Worm (Caenorhabditis elegans) whole organism, midembryonic: Measurements from ENCODE around the gene srbc-17.
"Not testable (repeated sequence)": the region's sequence is repeated elsewhere in the genome, so short reads cannot be mapped to it uniquely, and the experiment has no call there.

Source experiments
- T22C8.4 ChIP-seq: fragments of 200-800 bp; sonication (Bioruptor generic); IDR thresholded peaks from 2 replicates; pipeline ENCODE4 v1.3.6; 2022; ENCODE audit warnings: missing genetic modification characterization, missing compliant biosample characterization
- cog-1 ChIP-seq: sonication (generic microtip); optimal IDR thresholded peaks from 2 replicates; lab custom pipeline; 2016; ENCODE audit warnings: missing genetic modification characterization, missing compliant biosample characterization
- flt-1 ChIP-seq: fragments of 200-800 bp; sonication (Bioruptor generic); IDR thresholded peaks from 2 replicates; pipeline ENCODE4 v1.3.6; 2022; ENCODE audit warnings: missing genetic modification characterization, missing compliant biosample characterization
- klf-2 ChIP-seq: fragments of 200-800 bp; sonication (Bioruptor generic); conservative IDR thresholded peaks from 2 replicates; pipeline ENCODE4 v1.3.6; 2022; ENCODE audit warnings: missing genetic modification reagents, missing genetic modification characterization, missing compliant biosample characterization
- med-1 ChIP-seq: sonication (generic microtip); optimal IDR thresholded peaks from 2 replicates; lab custom pipeline; 2017; ENCODE audit warnings: missing genetic modification characterization, mild to moderate bottlenecking, missing compliant biosample characterization, antibody characterized with exemption, missing genetic modification reagents; ENCODE audit not compliant: insufficient read depth
- ref-1 ChIP-seq: fragments of 200-800 bp; sonication (Bioruptor generic); conservative IDR thresholded peaks from 2 replicates; pipeline ENCODE4 v1.3.6; 2022; ENCODE audit warnings: missing genetic modification reagents, missing genetic modification characterization, missing compliant biosample characterization
- tab-1 ChIP-seq: fragments of 200-800 bp; sonication (Bioruptor generic); IDR thresholded peaks from 2 replicates; pipeline ENCODE4 v1.3.6; 2022; ENCODE audit warnings: missing genetic modification characterization, missing compliant biosample characterization
- ztf-23 ChIP-seq: fragments of 200-800 bp; sonication (Bioruptor generic); IDR thresholded peaks from 2 replicates; pipeline ENCODE4 v1.3.6; 2022; ENCODE audit warnings: missing genetic modification reagents, missing genetic modification characterization, missing compliant biosample characterization
- ztf-29 ChIP-seq: fragments of 200-800 bp; sonication (Bioruptor generic); IDR thresholded peaks from 2 replicates; pipeline ENCODE4 v1.3.6; 2022; ENCODE audit warnings: missing genetic modification reagents, missing genetic modification characterization, missing compliant biosample characterization

Gene srbc-17

DNA sequence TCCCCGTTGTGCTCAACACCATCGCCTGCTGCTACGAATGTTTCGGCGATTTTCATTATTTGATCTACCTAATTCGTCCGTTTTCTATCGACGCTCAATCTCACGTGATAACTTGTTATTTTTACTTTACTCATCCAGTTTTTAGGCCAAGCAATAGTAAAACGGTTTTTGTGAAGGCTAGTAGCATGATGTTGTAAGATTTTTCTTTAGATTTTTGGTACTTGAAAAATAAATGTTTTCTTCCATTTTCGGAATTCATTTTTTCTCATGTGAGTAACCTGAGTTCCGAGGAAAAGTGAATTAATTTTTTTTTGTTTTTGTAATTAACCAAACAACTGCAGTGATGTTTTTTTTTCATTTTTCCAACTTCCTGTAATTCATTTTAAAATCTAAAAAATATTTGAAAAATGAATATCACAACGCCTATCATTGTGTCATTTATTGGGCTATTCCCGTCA is at the start of gene srbc-17:
Gene srbc-17 (plus strand): TSS at position 408 of the 458 bp plus-strand sequence.
- TF ChIP-seq med-1 (GFP tag; lab: Kevin White, UChicago) = no peak
- TF ChIP-seq cog-1 (tag; lab: Kevin White, UChicago) = no peak
- no peak for TF ChIP-seq klf-2 (GFP tag; lab: Robert Waterston, UW)
- no peak for TF ChIP-seq T22C8.4 (GFP tag; lab: Robert Waterston, UW)
- TF ChIP-seq tab-1 (GFP tag; lab: Robert Waterston, UW) = no peak
- no peak for TF ChIP-seq ztf-23
- no peak for TF ChIP-seq ref-1 (GFP tag; lab: Robert Waterston, UW)

DNA sequence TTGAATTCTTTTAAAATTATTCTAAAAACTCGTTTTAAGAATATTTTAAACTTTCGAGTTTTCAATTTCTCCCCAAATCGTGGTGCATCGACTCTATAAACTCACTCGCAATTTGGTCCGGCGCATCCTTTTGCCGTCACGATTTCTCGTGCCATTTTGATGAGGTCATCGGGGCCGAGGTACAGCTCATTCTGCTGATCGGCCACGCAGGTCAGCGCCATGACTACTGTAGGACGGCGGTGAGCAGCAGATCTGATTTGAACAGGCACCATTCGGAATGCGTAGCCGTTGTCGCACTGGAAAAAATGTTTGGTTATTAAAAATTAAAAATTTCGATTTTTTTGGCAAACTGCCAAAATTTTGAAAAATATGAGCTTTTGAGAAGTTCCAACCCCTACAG is 44.8 kb upstream of the srbc-17 start:
- TF ChIP-seq klf-2 (GFP tag; lab: Robert Waterston, UW) (no peak), ztf-23 (0 out of 2 replicates have a peak, but pooled peaks have one; percentile 17), T22C8.4 (GFP tag; lab: Robert Waterston, UW) (no peak)

DNA sequence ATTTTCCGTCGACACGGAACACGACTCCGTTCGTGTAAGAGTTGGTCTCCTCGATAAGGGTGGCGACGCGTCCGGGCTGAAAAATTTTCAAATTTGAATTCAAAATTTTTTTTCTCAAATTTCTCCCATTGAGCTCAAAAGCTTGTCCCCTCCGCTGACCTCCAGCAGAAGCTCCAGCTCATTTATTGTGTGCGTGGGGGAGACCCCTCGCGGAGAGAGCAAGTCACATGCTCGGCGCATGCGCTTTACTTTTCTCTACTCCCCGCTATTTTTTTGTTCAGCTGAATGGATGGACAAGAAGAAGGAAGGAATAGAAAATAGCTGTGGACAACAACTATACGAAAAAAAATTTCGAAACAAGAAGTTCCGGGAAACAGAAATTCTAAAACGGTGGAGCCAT is 44.0 kb upstream of the srbc-17 start:
- TF ChIP-seq tab-1 (GFP tag; lab: Robert Waterston, UW) (no peak), med-1 (GFP tag; lab: Kevin White, UChicago) (no peak), ztf-29 (GFP tag; lab: Robert Waterston, UW) (no peak), ref-1 (GFP tag; lab: Robert Waterston, UW) (no peak), klf-2 (GFP tag; lab: Robert Waterston, UW) (no peak), cog-1 (tag; lab: Kevin White, UChicago) (no peak), T22C8.4 (GFP tag; lab: Robert Waterston, UW) (no peak), ztf-23 (no peak), flt-1 (GFP tag; lab: Robert Waterston, UW) (no peak)

DNA sequence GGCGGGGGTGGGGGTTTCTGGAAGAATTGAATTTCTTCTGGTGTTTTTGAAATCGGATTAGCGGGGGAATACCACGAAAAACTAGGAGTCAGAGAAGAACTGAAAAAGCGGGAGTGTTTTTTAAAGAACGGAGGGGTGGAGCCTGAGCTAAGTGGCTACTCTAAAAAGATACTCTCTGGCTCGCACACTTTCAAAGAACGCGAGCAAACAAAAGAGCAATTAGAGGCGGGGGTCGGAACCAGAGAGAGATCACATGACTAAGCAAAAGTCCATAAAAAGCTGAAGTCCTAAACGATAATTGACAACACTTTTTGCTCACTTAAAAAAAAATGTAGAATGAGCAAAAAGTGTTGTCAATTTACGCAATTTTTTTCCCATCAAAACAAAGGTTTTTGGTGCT is 43.2 kb upstream of the srbc-17 start:
- TF ChIP-seq T22C8.4 (GFP tag; lab: Robert Waterston, UW) (no peak), flt-1 (GFP tag; lab: Robert Waterston, UW) (no peak), ref-1 (GFP tag; lab: Robert Waterston, UW) (no peak), klf-2 (GFP tag; lab: Robert Waterston, UW) (no peak), tab-1 (GFP tag; lab: Robert Waterston, UW) (no peak), ztf-29 (GFP tag; lab: Robert Waterston, UW) (no peak), med-1 (GFP tag; lab: Kevin White, UChicago) (no peak), ztf-23 (no peak), cog-1 (tag; lab: Kevin White, UChicago) (no peak)

DNA sequence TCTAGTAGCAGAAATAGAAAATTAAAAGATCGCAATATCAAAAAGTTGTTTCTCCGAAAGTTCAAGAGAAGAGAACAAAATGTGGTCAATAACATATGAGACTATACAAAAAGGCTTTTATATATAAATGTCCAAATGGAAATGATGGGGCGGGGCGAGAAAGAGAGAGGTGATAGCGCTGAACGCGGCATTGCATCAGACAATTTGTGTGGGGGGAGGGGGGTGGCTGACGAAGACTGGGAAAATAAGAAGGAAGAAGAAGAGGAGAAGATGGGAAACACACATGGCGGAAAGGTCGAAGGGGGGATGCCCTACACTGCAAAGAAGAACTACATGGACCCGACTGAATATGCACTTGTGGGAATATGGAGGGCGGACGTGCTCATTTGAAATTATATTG is 42.2 kb upstream of the srbc-17 start:
- TF ChIP-seq T22C8.4 (GFP tag; lab: Robert Waterston, UW) (no peak), ref-1 (GFP tag; lab: Robert Waterston, UW) (no peak), flt-1 (GFP tag; lab: Robert Waterston, UW) (no peak), ztf-23 (no peak), klf-2 (GFP tag; lab: Robert Waterston, UW) (no peak), cog-1 (tag; lab: Kevin White, UChicago) (no peak), tab-1 (GFP tag; lab: Robert Waterston, UW) (no peak), ztf-29 (GFP tag; lab: Robert Waterston, UW) (no peak), med-1 (GFP tag; lab: Kevin White, UChicago) (no peak)

DNA sequence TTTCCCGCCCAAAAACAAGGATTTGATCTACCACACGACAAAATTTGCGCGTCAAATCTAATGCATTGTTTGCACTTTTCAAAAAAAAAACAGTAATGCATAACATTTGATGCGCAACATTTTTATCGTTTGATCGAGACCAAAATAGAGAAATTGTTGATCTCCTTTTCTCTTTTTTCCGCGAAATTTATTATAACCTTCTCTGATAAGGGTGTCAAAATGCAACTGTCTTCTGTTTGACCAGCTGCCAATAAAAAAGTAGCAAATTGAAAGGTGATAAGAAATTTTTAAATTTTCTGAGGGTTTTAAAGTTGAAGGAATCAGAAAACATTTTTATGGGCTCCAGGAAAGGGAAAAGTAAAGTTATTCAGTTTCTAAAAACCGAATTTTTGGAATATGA is 40.5 kb upstream of the srbc-17 start:
- TF ChIP-seq klf-2 (GFP tag; lab: Robert Waterston, UW) (no peak), med-1 (GFP tag; lab: Kevin White, UChicago) (no peak), flt-1 (GFP tag; lab: Robert Waterston, UW) (no peak), ztf-23 (no peak), cog-1 (tag; lab: Kevin White, UChicago) (no peak), ztf-29 (GFP tag; lab: Robert Waterston, UW) (no peak), tab-1 (GFP tag; lab: Robert Waterston, UW) (no peak), T22C8.4 (GFP tag; lab: Robert Waterston, UW) (no peak), ref-1 (GFP tag; lab: Robert Waterston, UW) (no peak)

DNA sequence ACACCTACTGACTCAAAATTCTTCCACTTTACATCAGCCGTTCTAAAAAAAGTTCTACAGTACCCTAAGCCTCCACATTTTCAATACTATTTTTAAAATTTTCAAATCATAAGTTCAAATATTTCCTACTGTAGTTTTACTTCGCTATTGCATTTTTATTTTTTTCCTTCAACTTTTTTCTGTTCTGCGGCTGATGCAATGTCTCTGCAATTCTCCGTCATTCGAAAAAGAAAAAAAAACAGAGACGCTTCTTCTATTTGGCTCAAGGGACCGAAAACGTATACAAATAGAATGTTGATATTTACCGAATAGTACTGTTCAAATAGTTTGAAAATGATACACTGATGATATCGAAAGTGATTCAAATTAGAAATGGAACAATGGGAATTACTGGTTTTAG is 39.2 kb upstream of the srbc-17 start:
- TF ChIP-seq ztf-23 (no peak), med-1 (GFP tag; lab: Kevin White, UChicago) (no peak)

DNA sequence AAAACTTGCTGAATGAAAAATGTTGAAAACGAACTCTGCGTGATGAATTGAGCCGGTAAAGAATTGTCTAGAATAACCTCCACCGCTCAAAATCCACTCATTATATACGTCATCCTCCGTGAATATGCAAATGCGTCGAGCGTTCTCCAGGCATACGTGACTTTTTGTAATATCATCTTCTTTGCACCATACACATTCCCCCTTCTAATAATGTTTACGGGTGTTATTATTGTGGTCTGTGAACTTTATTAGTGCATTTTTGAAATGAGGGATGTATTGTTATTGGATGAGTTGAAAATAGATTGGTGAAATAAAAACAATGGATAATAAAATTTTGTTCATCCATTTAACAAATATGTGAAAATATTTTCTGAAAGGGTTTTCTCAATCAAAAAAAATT is 37.6 kb upstream of the srbc-17 start, which contains the start of gene F22F7.7:
Gene F22F7.7 (minus strand): TSS at position 125 of the 400 bp plus-strand sequence.
- TF ChIP-seq klf-2 (GFP tag; lab: Robert Waterston, UW) (no peak), ztf-23 (no peak), med-1 (GFP tag; lab: Kevin White, UChicago) (no peak), flt-1 (GFP tag; lab: Robert Waterston, UW) (no peak), cog-1 (tag; lab: Kevin White, UChicago) (no peak), ztf-29 (GFP tag; lab: Robert Waterston, UW) (no peak), ref-1 (GFP tag; lab: Robert Waterston, UW) (no peak), tab-1 (GFP tag; lab: Robert Waterston, UW) (no peak), T22C8.4 (GFP tag; lab: Robert Waterston, UW) (no peak)

DNA sequence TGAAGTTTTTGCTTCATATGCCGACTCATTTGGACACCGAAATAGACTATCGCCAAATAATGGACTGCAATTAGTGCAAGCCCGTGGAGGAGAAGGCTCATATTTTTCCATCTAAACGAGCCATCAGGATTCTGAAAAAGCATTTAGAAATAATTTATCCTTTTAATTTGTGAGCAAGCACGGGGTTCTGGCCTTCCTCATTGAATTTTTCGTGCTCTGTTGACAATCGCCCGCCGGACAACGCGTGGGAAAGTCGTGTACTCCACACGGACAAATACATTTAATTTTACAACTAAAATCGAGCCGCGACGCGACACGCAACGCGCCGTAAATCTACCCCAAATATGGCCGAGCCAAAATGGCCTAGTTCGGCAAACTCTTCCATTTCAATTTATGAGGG is 33.1 kb upstream of the srbc-17 start, which contains the start of gene F22F7.12:
Gene F22F7.12 (minus strand): TSS at position 101 of the 400 bp plus-strand sequence.
- not testable (repeated sequence) for TF ChIP-seq med-1 (GFP tag; lab: Kevin White, UChicago); tab-1 (GFP tag; lab: Robert Waterston, UW); T22C8.4 (GFP tag; lab: Robert Waterston, UW)

DNA sequence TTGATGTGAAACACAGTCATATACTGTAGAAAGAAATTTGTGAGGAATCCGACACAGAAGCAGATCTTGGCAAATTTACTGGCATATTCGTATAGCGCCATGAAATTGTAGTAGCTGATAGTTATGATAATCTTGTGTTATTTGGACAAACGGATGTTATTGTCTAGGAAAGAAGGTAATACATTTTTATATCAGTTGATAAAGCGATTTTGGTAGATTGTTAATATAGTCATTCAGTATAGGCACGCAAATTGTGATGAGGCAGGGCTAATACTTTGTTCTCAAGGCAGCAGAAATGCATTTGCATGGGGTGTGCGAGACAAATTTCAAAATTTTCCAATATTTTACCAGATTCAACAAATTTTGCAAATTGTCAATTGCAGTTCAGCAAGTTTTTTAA is 31.5 kb upstream of the srbc-17 start, which contains the start of gene str-52:
Gene str-52 (minus strand): TSS at position 101 of the 400 bp plus-strand sequence.
- no peak for TF ChIP-seq cog-1 (tag; lab: Kevin White, UChicago)
- TF ChIP-seq med-1 (GFP tag; lab: Kevin White, UChicago) = no peak
- TF ChIP-seq ztf-23 = no peak
- TF ChIP-seq T22C8.4 (GFP tag; lab: Robert Waterston, UW) = no peak
- TF ChIP-seq tab-1 (GFP tag; lab: Robert Waterston, UW) = no peak
- TF ChIP-seq ztf-29 (GFP tag; lab: Robert Waterston, UW) = no peak
- TF ChIP-seq klf-2 (GFP tag; lab: Robert Waterston, UW) = no peak
- TF ChIP-seq ref-1 (GFP tag; lab: Robert Waterston, UW) = no peak
- TF ChIP-seq flt-1 (GFP tag; lab: Robert Waterston, UW) = no peak
